Worm (Caenorhabditis elegans) whole organism, young adult: ENCODE data around the gene vps-39.

ENCODE experiments used
- Y95B8A.8 ChIP-seq: fragments of 200-800 bp; sonication (Bioruptor generic); IDR thresholded peaks from 2 replicates; pipeline ENCODE4 v1.3.6; 2022; ENCODE audit warnings: missing genetic modification reagents, missing genetic modification characterization, missing compliant biosample characterization
- ets-4 ChIP-seq: fragments of 200-800 bp; sonication (Bioruptor generic); optimal IDR thresholded peaks from 2 replicates; lab custom pipeline; 2018; ENCODE audit warnings: mild to moderate bottlenecking, missing genetic modification characterization, missing compliant biosample characterization
- nfya-1 ChIP-seq: sonication (generic microtip); optimal IDR thresholded peaks from 2 replicates; lab custom pipeline; 2017; ENCODE audit warnings: antibody characterized with exemption, missing compliant biosample characterization, missing genetic modification characterization, borderline replicate concordance; ENCODE audit not compliant: insufficient read depth

DNA sequence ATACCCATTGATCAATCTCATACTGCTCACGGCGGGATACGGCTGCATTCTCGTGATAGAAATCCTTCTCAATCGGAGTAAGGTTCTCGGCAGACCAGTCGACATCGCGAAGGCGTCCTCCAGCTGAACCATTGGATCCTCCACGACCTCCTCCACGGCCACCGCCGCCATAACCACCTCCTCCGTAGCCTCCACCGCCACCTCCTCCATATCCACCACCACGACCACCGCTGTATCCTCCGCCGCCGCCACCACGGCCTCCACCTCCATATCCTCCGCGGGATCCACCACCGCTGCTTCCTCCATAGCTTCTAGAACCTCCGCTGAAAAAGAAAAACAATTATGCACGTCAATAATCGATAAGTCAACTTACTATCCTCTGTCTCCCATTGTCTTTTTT lies 26.8 kb downstream of the vps-39 start:
- TF ChIP-seq Y95B8A.8 (GFP tag; lab: Robert Waterston, UW) (no peak), nfya-1 (no peak), ets-4 (no peak)
